Worm (Caenorhabditis elegans): ENCODE results near the gene pat-3.

- TF ChIP-seq ceh-9 (tag; optimal IDR thresholded peaks at IDR 0.05): no peak
- no peak for TF ChIP-seq unc-3 (GFP tag; conservative IDR thresholded peaks at IDR 0.05)
- TF ChIP-seq unc-3 (tag; optimal IDR thresholded peaks at IDR 0.05): no peak
- no peak for TF ChIP-seq ama-1 (optimal IDR thresholded peaks at IDR 0.05)
- no peak for TF ChIP-seq ceh-22 (tag; optimal IDR thresholded peaks at IDR 0.05)
- TF ChIP-seq fkh-6 (tag; optimal IDR thresholded peaks at IDR 0.05): no peak
- TF ChIP-seq ceh-6 (GFP tag; optimal IDR thresholded peaks at IDR 0.05): no peak
- no peak for TF ChIP-seq mec-3 (tag; optimal IDR thresholded peaks at IDR 0.05; ENCODE audit: borderline replicate concordance)
Measured at ce11 chrIII:3931423-3931822, 17.5 kb upstream of the pat-3 start, which contains the start of gene F37A8.2.
